Worm (Caenorhabditis elegans) whole organism, young adult: ENCODE data around the gene Y43E12A.3.
A peak's percentile ranks its signal among the peaks of the same experiment; 100 is the strongest.

ENCODE experiments used
- B0261.1 ChIP-seq: sonication (generic microtip); optimal IDR thresholded peaks from 2 replicates; lab custom pipeline; 2016; ENCODE audit warnings: mild to moderate bottlenecking, missing genetic modification characterization, moderate library complexity, missing compliant biosample characterization
- D2030.7 ChIP-seq: fragments of 200-800 bp; sonication (Bioruptor generic); IDR thresholded peaks from 2 replicates; pipeline ENCODE4 v1.3.6; 2022; ENCODE audit warnings: missing genetic modification reagents, missing genetic modification characterization, missing compliant biosample characterization
- F55B11.4 ChIP-seq: sonication (generic microtip); optimal IDR thresholded peaks from 2 replicates; lab custom pipeline; 2016; ENCODE audit warnings: missing compliant biosample characterization, missing genetic modification characterization, borderline replicate concordance; ENCODE audit not compliant: insufficient read depth
- Y53F4B.3 ChIP-seq: fragments of 200-800 bp; sonication (Bioruptor generic); IDR thresholded peaks from 2 replicates; pipeline ENCODE4 v1.3.6; 2022; ENCODE audit warnings: missing genetic modification reagents, missing genetic modification characterization, missing compliant biosample characterization
- ama-1 ChIP-seq, 3 experiments: fragments of 150-350 bp in 1 of 3; sonication (generic microtip) in 2 of 3; optimal IDR thresholded peaks; 2 replicates each; lab custom pipeline; 2014 to 2018; ENCODE audit warnings: missing biosample characterization in 2 of 3, missing genetic modification characterization in 2 of 3, missing genetic modification reagents in 2 of 3
- cebp-1 ChIP-seq, 2 experiments: fragments of 200-800 bp in 1 of 2; sonication (Bioruptor generic) in 1 of 2; sonication (generic microtip) in 1 of 2; IDR thresholded peaks in 1 of 2; optimal IDR thresholded peaks in 1 of 2; 2 replicates each; pipeline versions ENCODE4 v1.3.6 to Lab custom; 2017 to 2022; ENCODE audit warnings: missing compliant biosample characterization in 2 of 2, missing genetic modification characterization in 2 of 2, mild to moderate bottlenecking in 1 of 2, missing genetic modification reagents in 1 of 2, moderate library complexity in 1 of 2
- ceh-27 ChIP-seq: fragments of 200-800 bp; sonication (Bioruptor generic); optimal IDR thresholded peaks from 2 replicates; lab custom pipeline; 2018; ENCODE audit warnings: mild to moderate bottlenecking, missing genetic modification characterization, moderate library complexity, missing compliant biosample characterization
- efl-1 ChIP-seq: fragments of 150-350 bp; optimal IDR thresholded peaks from 2 replicates; lab custom pipeline; 2014; ENCODE audit warnings: missing biosample characterization, missing genetic modification reagents, missing genetic modification characterization
- madf-6 ChIP-seq: fragments of 200-800 bp; sonication (Bioruptor generic); IDR thresholded peaks from 2 replicates; pipeline ENCODE4 v1.3.6; 2022; ENCODE audit warnings: missing genetic modification reagents, missing genetic modification characterization, missing compliant biosample characterization
- somi-1 ChIP-seq: fragments of 200-800 bp; sonication (Bioruptor generic); optimal IDR thresholded peaks from 2 replicates; lab custom pipeline; 2018; ENCODE audit warnings: mild to moderate bottlenecking, missing genetic modification characterization, missing compliant biosample characterization

DNA sequence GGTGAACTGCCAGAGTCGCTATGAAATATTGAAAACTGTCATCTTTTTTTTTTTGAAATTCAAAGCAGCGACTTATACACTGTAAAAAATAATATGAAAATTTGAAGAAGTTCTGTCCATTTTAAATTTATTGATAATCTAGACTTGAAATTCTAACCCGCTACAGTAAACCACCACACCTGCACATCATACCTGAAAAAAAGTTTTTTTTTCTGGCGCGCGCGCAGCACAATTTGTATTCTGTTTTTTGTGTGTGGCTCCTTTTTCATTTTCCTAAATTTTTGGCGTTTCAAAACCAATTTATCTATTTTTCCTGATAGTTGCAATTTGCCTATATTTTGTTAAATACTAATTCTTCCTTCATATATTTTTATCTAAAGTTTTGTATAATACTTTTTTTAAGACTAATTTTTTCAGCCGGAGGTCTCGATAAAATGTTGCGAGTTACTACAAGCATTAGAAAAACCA is 2.1 kb upstream of the Y43E12A.3 start, which contains the start of gene cyb-2.1:
- TF ChIP-seq efl-1 (GFP tag; lab: Kevin White, UChicago) = peak; percentile 59
- no peak for TF ChIP-seq cebp-1 (GFP tag; IDR thresholded peaks at IDR 0.05; lab: Robert Waterston, UW)
- no peak for TF ChIP-seq cebp-1 (tag; optimal IDR thresholded peaks at IDR 0.05; lab: Kevin White, UChicago)
- TF ChIP-seq madf-6 (GFP tag; lab: Robert Waterston, UW) = peak; percentile 98
- peak; percentile 55 for TF ChIP-seq D2030.7 (GFP tag; lab: Robert Waterston, UW)
- TF ChIP-seq ceh-27 = no peak
- TF ChIP-seq ama-1 (optimal IDR thresholded peaks at IDR 0.05; lab: Kevin White, UChicago) = no peak
- TF ChIP-seq ama-1 (GFP tag; optimal IDR thresholded peaks at IDR 0.05; lab: Kevin White, UChicago) = no peak
- TF ChIP-seq B0261.1 (tag; lab: Kevin White, UChicago) = no peak
- TF ChIP-seq Y53F4B.3 (GFP tag; lab: Robert Waterston, UW) = no peak
- no peak for TF ChIP-seq F55B11.4
- TF ChIP-seq somi-1 (GFP tag; lab: Kevin White, UChicago) = no peak
